Fruit fly (Drosophila melanogaster): ENCODE results near the gene Spn77Bc.

dm6 chr3L:20358212-20358611, 15.8 kb downstream of the Spn77Bc start, which contains the start of gene CG5665:
- TF ChIP-seq CTCF (optimal IDR thresholded peaks at IDR 0.05) (no peak), CG8478 (optimal IDR thresholded peaks at IDR 0.05) (no peak)

Measured in S2 (cell line).